Worm (Caenorhabditis elegans) whole organism, young adult: Measurements from ENCODE around the gene F02C12.1.
A peak's percentile ranks its signal among the peaks of the same experiment; 100 is the strongest.

Experiments
- B0336.3 ChIP-seq: fragments of 200-800 bp; sonication (Bioruptor generic); IDR thresholded peaks from 2 replicates; pipeline ENCODE4 v1.3.6; 2022; ENCODE audit warnings: missing genetic modification characterization, missing compliant biosample characterization
- C06A6.2 ChIP-seq: fragments of 200-800 bp; sonication (Bioruptor generic); conservative IDR thresholded peaks from 2 replicates; pipeline ENCODE4 v1.3.6; 2022; ENCODE audit warnings: missing genetic modification characterization, missing compliant biosample characterization
- D2030.7 ChIP-seq: fragments of 200-800 bp; sonication (Bioruptor generic); IDR thresholded peaks from 2 replicates; pipeline ENCODE4 v1.3.6; 2022; ENCODE audit warnings: missing genetic modification reagents, missing genetic modification characterization, missing compliant biosample characterization
- F22D6.2 ChIP-seq: sonication (generic microtip); optimal IDR thresholded peaks from 2 replicates; lab custom pipeline; 2016; ENCODE audit warnings: mild to moderate bottlenecking, missing genetic modification characterization, missing compliant biosample characterization
- F57A8.1 ChIP-seq: fragments of 200-800 bp; sonication (Bioruptor generic); optimal IDR thresholded peaks from 2 replicates; lab custom pipeline; 2018; ENCODE audit warnings: mild to moderate bottlenecking, missing genetic modification characterization, moderate library complexity, missing compliant biosample characterization
- K11D2.4 ChIP-seq: fragments of 200-800 bp; sonication (Bioruptor generic); IDR thresholded peaks from 2 replicates; pipeline ENCODE4 v1.3.6; 2022; ENCODE audit warnings: missing genetic modification reagents, missing genetic modification characterization, missing compliant biosample characterization
- K12H6.12 ChIP-seq: fragments of 200-800 bp; sonication (Bioruptor generic); optimal IDR thresholded peaks from 2 replicates; lab custom pipeline; 2018; ENCODE audit warnings: mild to moderate bottlenecking, missing genetic modification characterization, missing compliant biosample characterization
- Y53F4B.3 ChIP-seq: fragments of 200-800 bp; sonication (Bioruptor generic); IDR thresholded peaks from 2 replicates; pipeline ENCODE4 v1.3.6; 2022; ENCODE audit warnings: missing genetic modification reagents, missing genetic modification characterization, missing compliant biosample characterization
- Y53G8AR.9 ChIP-seq: fragments of 200-800 bp; sonication (Bioruptor generic); conservative IDR thresholded peaks from 2 replicates; pipeline ENCODE4 v1.3.6; 2022; ENCODE audit warnings: missing genetic modification reagents, missing genetic modification characterization, missing compliant biosample characterization
- Y56A3A.18 ChIP-seq: fragments of 200-800 bp; sonication (Bioruptor generic); IDR thresholded peaks from 2 replicates; pipeline ENCODE4 v1.3.6; 2022; ENCODE audit warnings: missing genetic modification reagents, missing genetic modification characterization, missing compliant biosample characterization
- ZK185.1 ChIP-seq: sonication (generic microtip); optimal IDR thresholded peaks from 2 replicates; lab custom pipeline; 2016; ENCODE audit warnings: mild to moderate bottlenecking, missing genetic modification characterization, missing compliant biosample characterization; ENCODE audit not compliant: poor library complexity, severe bottlenecking
- attf-3 ChIP-seq: fragments of 200-800 bp; sonication (Bioruptor generic); conservative IDR thresholded peaks from 2 replicates; pipeline ENCODE4 v1.3.6; 2022; ENCODE audit warnings: missing genetic modification reagents, missing genetic modification characterization, missing compliant biosample characterization
- attf-6 ChIP-seq: fragments of 200-800 bp; sonication (Bioruptor generic); IDR thresholded peaks from 2 replicates; pipeline ENCODE4 v1.3.6; 2022; ENCODE audit warnings: missing genetic modification reagents, missing genetic modification characterization, missing compliant biosample characterization
- cebp-1 ChIP-seq, 2 experiments: fragments of 200-800 bp in 1 of 2; sonication (Bioruptor generic) in 1 of 2; sonication (generic microtip) in 1 of 2; IDR thresholded peaks in 1 of 2; optimal IDR thresholded peaks in 1 of 2; 2 replicates each; pipeline versions ENCODE4 v1.3.6 to Lab custom; 2017 to 2022; ENCODE audit warnings: missing compliant biosample characterization in 2 of 2, missing genetic modification characterization in 2 of 2, mild to moderate bottlenecking in 1 of 2, missing genetic modification reagents in 1 of 2, moderate library complexity in 1 of 2
- ceh-27 ChIP-seq: fragments of 200-800 bp; sonication (Bioruptor generic); optimal IDR thresholded peaks from 2 replicates; lab custom pipeline; 2018; ENCODE audit warnings: mild to moderate bottlenecking, missing genetic modification characterization, moderate library complexity, missing compliant biosample characterization
- chd-7 ChIP-seq: sonication (generic microtip); optimal IDR thresholded peaks from 2 replicates; lab custom pipeline; 2016; ENCODE audit warnings: mild to moderate bottlenecking, missing genetic modification characterization, moderate library complexity, missing compliant biosample characterization
- die-1 ChIP-seq: sonication (generic microtip); optimal IDR thresholded peaks from 2 replicates; lab custom pipeline; 2016; ENCODE audit warnings: missing genotype, mild to moderate bottlenecking, missing genetic modification characterization, missing compliant biosample characterization
- egl-44 ChIP-seq: fragments of 200-800 bp; sonication (Bioruptor generic); IDR thresholded peaks from 2 replicates; pipeline ENCODE4 v1.3.6; 2022; ENCODE audit warnings: missing genetic modification reagents, missing genetic modification characterization, missing compliant biosample characterization
- hmg-1.2 ChIP-seq: fragments of 200-800 bp; sonication (Bioruptor generic); IDR thresholded peaks from 2 replicates; pipeline ENCODE4 v1.3.6; 2022; ENCODE audit warnings: missing genetic modification reagents, missing genetic modification characterization, missing compliant biosample characterization
- hmg-20 ChIP-seq: fragments of 200-800 bp; sonication (Bioruptor generic); IDR thresholded peaks from 2 replicates; pipeline ENCODE4 v1.3.6; 2022; ENCODE audit warnings: missing genetic modification reagents, missing genetic modification characterization, missing compliant biosample characterization
- hsf-1 ChIP-seq: fragments of 200-800 bp; sonication (Bioruptor generic); IDR thresholded peaks from 2 replicates; pipeline ENCODE4 v1.3.6; 2022; ENCODE audit warnings: missing genetic modification reagents, missing genetic modification characterization, missing compliant biosample characterization
- lin-26 ChIP-seq: fragments of 200-800 bp; sonication (Bioruptor generic); IDR thresholded peaks from 2 replicates; pipeline ENCODE4 v1.3.6; 2022; ENCODE audit warnings: missing genetic modification reagents, missing genetic modification characterization, missing compliant biosample characterization
- lin-40 ChIP-seq: sonication (generic microtip); optimal IDR thresholded peaks from 2 replicates; lab custom pipeline; 2016; ENCODE audit warnings: missing genetic modification characterization, mild to moderate bottlenecking, missing compliant biosample characterization, missing genotype, missing genetic modification reagents
- lin-54 ChIP-seq: fragments of 200-800 bp; sonication (Bioruptor generic); optimal IDR thresholded peaks from 2 replicates; lab custom pipeline; 2018; ENCODE audit warnings: mild to moderate bottlenecking, missing genetic modification characterization, missing compliant biosample characterization
- madf-10 ChIP-seq: sonication (generic microtip); optimal IDR thresholded peaks from 2 replicates; lab custom pipeline; 2016; ENCODE audit warnings: mild to moderate bottlenecking, missing genetic modification characterization, missing compliant biosample characterization
- madf-3 ChIP-seq: fragments of 200-800 bp; sonication (Bioruptor generic); IDR thresholded peaks from 2 replicates; pipeline ENCODE4 v1.3.6; 2022; ENCODE audit warnings: missing genetic modification reagents, missing genetic modification characterization, missing compliant biosample characterization
- mcd-1 ChIP-seq: fragments of 200-800 bp; sonication (Bioruptor generic); IDR thresholded peaks from 2 replicates; pipeline ENCODE4 v1.3.6; 2022; ENCODE audit warnings: missing genetic modification reagents, missing genetic modification characterization, missing compliant biosample characterization
- nfyb-1 ChIP-seq: fragments of 200-800 bp; sonication (Bioruptor generic); IDR thresholded peaks from 2 replicates; pipeline ENCODE4 v1.3.6; 2022; ENCODE audit warnings: missing genetic modification reagents, missing genetic modification characterization, missing compliant biosample characterization
- nhr-179 ChIP-seq: sonication (generic microtip); optimal IDR thresholded peaks from 2 replicates; lab custom pipeline; 2016; ENCODE audit warnings: mild to moderate bottlenecking, missing genetic modification characterization, missing compliant biosample characterization
- nhr-80 ChIP-seq: sonication (generic microtip); optimal IDR thresholded peaks from 2 replicates; lab custom pipeline; 2016; ENCODE audit warnings: missing genetic modification characterization, missing compliant biosample characterization
- nhr-90 ChIP-seq: sonication (generic microtip); optimal IDR thresholded peaks from 2 replicates; lab custom pipeline; 2016; ENCODE audit warnings: missing genotype, mild to moderate bottlenecking, missing genetic modification characterization, missing compliant biosample characterization
- pbrm-1 ChIP-seq: fragments of 200-800 bp; sonication (Bioruptor generic); IDR thresholded peaks from 2 replicates; pipeline ENCODE4 v1.3.6; 2022; ENCODE audit warnings: missing genetic modification reagents, missing genetic modification characterization, missing compliant biosample characterization
- rcor-1 ChIP-seq: fragments of 200-800 bp; sonication (Bioruptor generic); IDR thresholded peaks from 2 replicates; pipeline ENCODE4 v1.3.6; 2022; ENCODE audit warnings: missing genetic modification reagents, missing genetic modification characterization, missing compliant biosample characterization
- rec-8 ChIP-seq, 2 experiments: sonication (generic microtip); optimal IDR thresholded peaks; 2 replicates each; lab custom pipeline; 2016; ENCODE audit warnings: mild to moderate bottlenecking in 2 of 2, missing genetic modification characterization in 2 of 2, missing genetic modification reagents in 2 of 2, missing genotype in 2 of 2, missing biosample characterization in 1 of 2, missing compliant biosample characterization in 1 of 2, moderate library complexity in 1 of 2
- rpc-1 ChIP-seq, 2 experiments: fragments of 150-350 bp in 1 of 2; sonication (generic microtip) in 1 of 2; optimal IDR thresholded peaks; 2 replicates each; lab custom pipeline; 2014 to 2018; ENCODE audit warnings: missing biosample characterization in 1 of 2, missing genetic modification characterization in 1 of 2, missing genetic modification reagents in 1 of 2, missing genotype in 1 of 2
- snpc-1.1 ChIP-seq: sonication (generic microtip); optimal IDR thresholded peaks from 2 replicates; lab custom pipeline; 2017; ENCODE audit warnings: missing genetic modification characterization, mild to moderate bottlenecking, missing compliant biosample characterization, antibody characterized with exemption, moderate library complexity, missing genotype, missing genetic modification reagents; ENCODE audit not compliant: insufficient read depth
- snpc-1.3 ChIP-seq: sonication (generic microtip); optimal IDR thresholded peaks from 2 replicates; lab custom pipeline; 2017; ENCODE audit warnings: missing genetic modification characterization, mild to moderate bottlenecking, missing compliant biosample characterization, antibody characterized with exemption, moderate library complexity, missing genotype, missing genetic modification reagents; ENCODE audit not compliant: insufficient read depth
- snpc-3.4 ChIP-seq: sonication (generic microtip); optimal IDR thresholded peaks from 2 replicates; lab custom pipeline; 2017; ENCODE audit warnings: missing genetic modification characterization, mild to moderate bottlenecking, missing compliant biosample characterization, antibody characterized with exemption, moderate library complexity, missing genotype, missing genetic modification reagents
- snpc-4 ChIP-seq, 5 experiments: fragments of 150-350 bp in 1 of 5; sonication (generic microtip) in 4 of 5; optimal IDR thresholded peaks; 2 replicates each; lab custom pipeline; 2014 to 2018; ENCODE audit warnings: missing genetic modification characterization in 5 of 5, missing biosample characterization in 3 of 5, antibody characterized with exemption in 2 of 5, mild to moderate bottlenecking in 2 of 5, missing compliant biosample characterization in 2 of 5, missing genotype in 2 of 5, moderate library complexity in 2 of 5, missing genetic modification reagents in 1 of 5
- sptf-2 ChIP-seq: fragments of 200-800 bp; sonication (Bioruptor generic); optimal IDR thresholded peaks from 2 replicates; lab custom pipeline; 2018; ENCODE audit warnings: mild to moderate bottlenecking, missing genetic modification characterization, missing compliant biosample characterization
- tlf-1 ChIP-seq: fragments of 200-800 bp; sonication (Bioruptor generic); optimal IDR thresholded peaks from 2 replicates; lab custom pipeline; 2018; ENCODE audit warnings: mild to moderate bottlenecking, missing genetic modification characterization, missing compliant biosample characterization
- zim-3 ChIP-seq: sonication (generic microtip); optimal IDR thresholded peaks from 2 replicates; lab custom pipeline; 2017; ENCODE audit warnings: mild to moderate bottlenecking, missing genetic modification characterization, moderate library complexity, missing compliant biosample characterization
- ztf-18 ChIP-seq: sonication (generic microtip); optimal IDR thresholded peaks from 2 replicates; lab custom pipeline; 2016; ENCODE audit warnings: missing genotype, mild to moderate bottlenecking, missing genetic modification characterization, missing compliant biosample characterization
- ztf-26 ChIP-seq: sonication (generic microtip); optimal IDR thresholded peaks from 2 replicates; lab custom pipeline; 2017; ENCODE audit warnings: missing genetic modification characterization, missing compliant biosample characterization
- ztf-28 ChIP-seq: fragments of 200-800 bp; sonication (Bioruptor generic); IDR thresholded peaks from 2 replicates; pipeline ENCODE4 v1.3.6; 2022; ENCODE audit warnings: missing genetic modification reagents, missing genetic modification characterization, missing compliant biosample characterization

Gene F02C12.1

DNA sequence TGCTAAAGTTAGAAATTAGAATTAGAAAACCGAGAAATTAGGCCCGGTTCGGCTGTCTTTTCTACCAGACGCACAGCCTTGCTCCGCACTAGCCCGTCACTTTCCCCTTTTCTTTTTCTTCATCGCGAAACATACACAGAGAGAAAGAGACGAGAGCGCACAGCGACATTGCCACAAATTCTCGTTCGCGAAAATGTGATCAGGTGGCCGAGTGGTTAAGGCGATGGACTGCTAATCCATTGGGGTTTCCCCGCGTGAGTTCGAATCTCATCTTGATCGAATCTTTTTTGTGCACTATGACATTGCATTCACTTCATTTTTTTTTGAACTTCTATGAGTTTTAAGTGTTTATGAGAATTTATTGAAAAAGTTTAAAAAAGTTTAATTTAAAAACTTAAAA, 40.6 kb downstream of the F02C12.1 start:
- TF ChIP-seq hmg-20 (GFP tag; lab: Robert Waterston, UW) (peak; percentile 33; the same call in 1 of the 2 replicates), madf-3 (GFP tag; lab: Robert Waterston, UW) (no peak), ztf-18 (tag; lab: Kevin White, UChicago) (peak; percentile 14), C06A6.2 (GFP tag; lab: Robert Waterston, UW) (0 out of 2 replicates have a peak, but pooled peaks have one; percentile 34), hmg-1.2 (GFP tag; lab: Robert Waterston, UW) (peak; percentile 78), zim-3 (peak; percentile 13), pbrm-1 (peak; percentile 84), cebp-1 (GFP tag; IDR thresholded peaks at IDR 0.05; lab: Robert Waterston, UW) (0 out of 2 replicates have a peak, but pooled peaks have one; percentile 9), cebp-1 (tag; optimal IDR thresholded peaks at IDR 0.05; lab: Kevin White, UChicago) (no peak), Y53G8AR.9 (GFP tag; lab: Robert Waterston, UW) (0 out of 2 replicates have a peak, but pooled peaks have one; percentile 35), B0336.3 (GFP tag; lab: Robert Waterston, UW) (peak; percentile 48; the same call in 1 of the 2 replicates), lin-54 (GFP tag; lab: Kevin White, UChicago) (peak; percentile 34), lin-40 (tag; lab: Kevin White, UChicago) (peak; percentile 68), F57A8.1 (no peak), nhr-90 (tag; lab: Kevin White, UChicago) (peak; percentile 60), F22D6.2 (no peak), Y56A3A.18 (GFP tag; lab: Robert Waterston, UW) (peak; percentile 75; the same call in 1 of the 2 replicates), K12H6.12 (tag; lab: Kevin White, UChicago) (no peak), ZK185.1 (peak; percentile 61), mcd-1 (peak; percentile 65), snpc-3.4 (tag; lab: Kevin White, UChicago) (no peak), Y53F4B.3 (GFP tag; lab: Robert Waterston, UW) (peak; percentile 50; the same call in 1 of the 2 replicates), hsf-1 (no peak), snpc-1.1 (tag; lab: Kevin White, UChicago) (no peak), chd-7 (no peak), nfyb-1 (GFP tag; lab: Robert Waterston, UW) (peak; percentile 47; the same call in 1 of the 2 replicates), nhr-80 (tag; lab: Kevin White, UChicago) (peak; percentile 41), nhr-179 (tag; lab: Kevin White, UChicago) (peak; percentile 32), rec-8 (tag; optimal IDR thresholded peaks at IDR 0.05; lab: Kevin White, UChicago) (no peak), ztf-26 (tag; lab: Kevin White, UChicago) (no peak), K11D2.4 (GFP tag; lab: Robert Waterston, UW) (peak; percentile 60), rpc-1 (optimal IDR thresholded peaks at IDR 0.05; lab: Kevin White, UChicago) (peak; percentile 62), rpc-1 (tag; optimal IDR thresholded peaks at IDR 0.05; lab: Kevin White, UChicago) (peak; percentile 79), madf-10 (tag; lab: Kevin White, UChicago) (peak; percentile 43), egl-44 (GFP tag; lab: Robert Waterston, UW) (peak; percentile 54; the same call in 1 of the 2 replicates), ztf-28 (GFP tag; lab: Robert Waterston, UW) (0 out of 2 replicates have a peak, but pooled peaks have one; percentile 60), sptf-2 (GFP tag; lab: Kevin White, UChicago) (peak; percentile 6), snpc-4 (GFP tag; optimal IDR thresholded peaks at IDR 0.05; lab: Kevin White, UChicago) (peak; percentile 9), snpc-4 (tag; optimal IDR thresholded peaks at IDR 0.05; lab: Kevin White, UChicago) (peak in 3 of 4 experiments; percentile 31 to 65 (median 41)), lin-26 (peak; percentile 84), attf-6 (GFP tag; lab: Robert Waterston, UW) (no peak), rcor-1 (peak; percentile 68), D2030.7 (GFP tag; lab: Robert Waterston, UW) (peak; percentile 83), tlf-1 (GFP tag; lab: Kevin White, UChicago) (no peak), die-1 (tag; lab: Kevin White, UChicago) (peak; percentile 79), attf-3 (peak; percentile 48), ceh-27 (peak; percentile 57), snpc-1.3 (tag; lab: Kevin White, UChicago) (peak; percentile 53)
